Fruit fly (Drosophila melanogaster): ENCODE measurements around the gene kst.

dm6 chr3L:3304740-3305139, 31.9 kb upstream of the kst start:
- TF ChIP-seq psq (optimal IDR thresholded peaks at IDR 0.05): no peak
- no peak for TF ChIP-seq Sin3A (optimal IDR thresholded peaks at IDR 0.05)
- TF ChIP-seq Myc (optimal IDR thresholded peaks at IDR 0.05): no peak

Data from Kc167 (cell line).